Worm (Caenorhabditis elegans) whole organism, late embryonic: ENCODE measurements around the gene F31E3.2.

Experiments
- C08G9.2 ChIP-seq: sonication (generic microtip); optimal IDR thresholded peaks from 2 replicates; lab custom pipeline; 2016; ENCODE audit warnings: mild to moderate bottlenecking, missing genetic modification characterization, moderate library complexity, missing compliant biosample characterization
- C38D4.7 ChIP-seq: fragments of 200-800 bp; sonication (Bioruptor generic); optimal IDR thresholded peaks from 2 replicates; lab custom pipeline; 2018; ENCODE audit warnings: mild to moderate bottlenecking, missing genetic modification characterization, moderate library complexity, missing compliant biosample characterization
- F13H6.1 ChIP-seq: sonication (generic microtip); optimal IDR thresholded peaks from 2 replicates; lab custom pipeline; 2016; ENCODE audit warnings: missing genetic modification characterization, missing compliant biosample characterization
- T23F11.4 ChIP-seq: fragments of 200-800 bp; sonication (Bioruptor generic); optimal IDR thresholded peaks from 2 replicates; lab custom pipeline; 2018; ENCODE audit warnings: mild to moderate bottlenecking, missing genetic modification characterization, missing compliant biosample characterization
- Y22D7AL.16 ChIP-seq: sonication (generic microtip); optimal IDR thresholded peaks from 2 replicates; lab custom pipeline; 2016; ENCODE audit warnings: missing genetic modification characterization, missing compliant biosample characterization
- ahr-1 ChIP-seq: sonication (generic microtip); optimal IDR thresholded peaks from 2 replicates; lab custom pipeline; 2016; ENCODE audit warnings: missing genetic modification characterization, missing compliant biosample characterization
- ceh-14 ChIP-seq: sonication (generic microtip); optimal IDR thresholded peaks from 2 replicates; lab custom pipeline; 2016; ENCODE audit warnings: missing genotype, missing genetic modification characterization, missing compliant biosample characterization
- ceh-19 ChIP-seq: fragments of 200-800 bp; sonication (Bioruptor generic); optimal IDR thresholded peaks from 2 replicates; lab custom pipeline; 2018; ENCODE audit warnings: mild to moderate bottlenecking, missing genetic modification characterization, missing compliant biosample characterization
- ceh-45 ChIP-seq: fragments of 200-800 bp; sonication (Bioruptor generic); IDR thresholded peaks from 2 replicates; pipeline ENCODE4 v1.3.6; 2022; ENCODE audit warnings: missing genetic modification reagents, missing genetic modification characterization, missing compliant biosample characterization
- ceh-48 ChIP-seq: sonication (generic microtip); optimal IDR thresholded peaks from 2 replicates; lab custom pipeline; 2016; ENCODE audit warnings: missing genetic modification characterization, inconsistent platforms, missing compliant biosample characterization
- ceh-9 ChIP-seq: sonication (generic microtip); optimal IDR thresholded peaks from 2 replicates; lab custom pipeline; 2016; ENCODE audit warnings: mild to moderate bottlenecking, missing genetic modification characterization, inconsistent platforms, missing compliant biosample characterization
- dmd-4 ChIP-seq: sonication (generic microtip); optimal IDR thresholded peaks from 2 replicates; lab custom pipeline; 2016; ENCODE audit warnings: borderline replicate concordance, missing genetic modification characterization, missing compliant biosample characterization
- dve-1 ChIP-seq: sonication (generic microtip); optimal IDR thresholded peaks from 2 replicates; lab custom pipeline; 2017; ENCODE audit warnings: antibody characterized with exemption, mild to moderate bottlenecking, missing genetic modification characterization, missing compliant biosample characterization
- elt-4 ChIP-seq: sonication (generic microtip); optimal IDR thresholded peaks from 2 replicates; lab custom pipeline; 2016; ENCODE audit warnings: missing genetic modification characterization, missing compliant biosample characterization
- ets-4 ChIP-seq: sonication (generic microtip); optimal IDR thresholded peaks from 2 replicates; lab custom pipeline; 2016; ENCODE audit warnings: missing genetic modification characterization, missing compliant biosample characterization
- fax-1 ChIP-seq: sonication (generic microtip); optimal IDR thresholded peaks from 2 replicates; lab custom pipeline; 2016; ENCODE audit warnings: missing genotype, missing genetic modification characterization, missing compliant biosample characterization
- fkh-10 ChIP-seq: fragments of 150-350 bp; optimal IDR thresholded peaks from 2 replicates; lab custom pipeline; 2014; ENCODE audit warnings: missing biosample characterization, missing genetic modification reagents, missing genetic modification characterization
- hlh-13 ChIP-seq: fragments of 200-800 bp; sonication (Bioruptor generic); optimal IDR thresholded peaks from 2 replicates; lab custom pipeline; 2018; ENCODE audit warnings: mild to moderate bottlenecking, missing genetic modification characterization, missing compliant biosample characterization
- hlh-15 ChIP-seq: sonication (generic microtip); optimal IDR thresholded peaks from 2 replicates; lab custom pipeline; 2016; ENCODE audit warnings: missing genetic modification characterization, missing compliant biosample characterization
- hlh-6 ChIP-seq: sonication (generic microtip); optimal IDR thresholded peaks from 2 replicates; lab custom pipeline; 2016; ENCODE audit warnings: missing genotype, missing genetic modification characterization, missing compliant biosample characterization
- madf-2 ChIP-seq: sonication (generic microtip); optimal IDR thresholded peaks from 2 replicates; lab custom pipeline; 2017; ENCODE audit warnings: missing genetic modification characterization, missing compliant biosample characterization
- nhr-232 ChIP-seq: sonication (generic microtip); optimal IDR thresholded peaks from 2 replicates; lab custom pipeline; 2016; ENCODE audit warnings: missing genetic modification characterization, missing compliant biosample characterization
- odd-2 ChIP-seq: sonication (generic microtip); optimal IDR thresholded peaks from 2 replicates; lab custom pipeline; 2017; ENCODE audit warnings: antibody characterized with exemption, mild to moderate bottlenecking, missing genetic modification characterization, missing compliant biosample characterization
- pag-3 ChIP-seq: sonication (generic microtip); optimal IDR thresholded peaks from 2 replicates; lab custom pipeline; 2016; ENCODE audit warnings: missing compliant biosample characterization, missing genetic modification characterization, borderline replicate concordance
- pha-2 ChIP-seq: sonication (generic microtip); optimal IDR thresholded peaks from 2 replicates; lab custom pipeline; 2017; ENCODE audit warnings: mild to moderate bottlenecking, missing genetic modification characterization, missing compliant biosample characterization
- pha-4 ChIP-seq: fragments of 150-350 bp; optimal IDR thresholded peaks from 2 replicates; lab custom pipeline; 2018; ENCODE audit warnings: missing biosample characterization, missing genetic modification reagents, missing genetic modification characterization
- pros-1 ChIP-seq: fragments of 150-350 bp; optimal IDR thresholded peaks from 2 replicates; lab custom pipeline; 2014; ENCODE audit warnings: missing biosample characterization, missing genetic modification reagents, missing genetic modification characterization
- tbx-7 ChIP-seq: sonication (generic microtip); optimal IDR thresholded peaks from 2 replicates; lab custom pipeline; 2016; ENCODE audit warnings: missing genotype, missing genetic modification characterization, missing compliant biosample characterization
- ttx-3 ChIP-seq: sonication (generic microtip); optimal IDR thresholded peaks from 2 replicates; lab custom pipeline; 2016; ENCODE audit warnings: missing genetic modification reagents, missing genetic modification characterization, missing compliant biosample characterization
- unc-3 ChIP-seq, 2 experiments: fragments of 200-800 bp in 1 of 2; sonication (Bioruptor generic) in 1 of 2; sonication (generic microtip) in 1 of 2; conservative IDR thresholded peaks in 1 of 2; optimal IDR thresholded peaks in 1 of 2; 2 replicates each; pipeline versions ENCODE4 v1.3.6 to Lab custom; 2016 to 2022; ENCODE audit warnings: missing compliant biosample characterization in 2 of 2, missing genetic modification characterization in 2 of 2, missing genetic modification reagents in 1 of 2
- unc-55 ChIP-seq: sonication (generic microtip); optimal IDR thresholded peaks from 2 replicates; lab custom pipeline; 2017; ENCODE audit warnings: missing biosample characterization, missing genetic modification reagents, missing genetic modification characterization
- unc-86 ChIP-seq: sonication (generic microtip); optimal IDR thresholded peaks from 2 replicates; lab custom pipeline; 2016; ENCODE audit warnings: missing genetic modification characterization, missing compliant biosample characterization

F31E3.2 gene

ce11 chrIII:6973682-6974081, at the start of gene F31E3.2:
TSS of gene F31E3.2 (plus strand) at chrIII:6973982.
- TF ChIP-seq ceh-48 (tag; lab: Kevin White, UChicago): peak; percentile 22
- TF ChIP-seq Y22D7AL.16 (tag; lab: Kevin White, UChicago): no peak

ce11 chrIII:6928725-6929124, 45.1 kb upstream of the F31E3.2 start, which contains the start of gene flap-1:
TSS of gene flap-1 (minus strand) at chrIII:6928825.
- TF ChIP-seq pros-1 (tag; lab: Kevin White, UChicago): no peak
- TF ChIP-seq odd-2: no peak
- TF ChIP-seq ahr-1 (tag; lab: Kevin White, UChicago): no peak
- TF ChIP-seq unc-3 (GFP tag; conservative IDR thresholded peaks at IDR 0.05; lab: Robert Waterston, UW): no peak
- no peak for TF ChIP-seq unc-3 (tag; optimal IDR thresholded peaks at IDR 0.05; lab: Kevin White, UChicago)
- TF ChIP-seq C38D4.7 (GFP tag; lab: Kevin White, UChicago): no peak
- peak; percentile 45 for TF ChIP-seq ceh-48 (tag; lab: Kevin White, UChicago)
- TF ChIP-seq F13H6.1 (tag; lab: Kevin White, UChicago): no peak
- no peak for TF ChIP-seq madf-2 (tag; lab: Kevin White, UChicago)
- no peak for TF ChIP-seq ceh-45 (GFP tag; lab: Robert Waterston, UW)
- no peak for TF ChIP-seq fax-1 (tag; lab: Kevin White, UChicago)
- TF ChIP-seq unc-55 (GFP tag; lab: Kevin White, UChicago): peak; percentile 42
- TF ChIP-seq tbx-7 (tag; lab: Kevin White, UChicago): no peak
- TF ChIP-seq hlh-15: no peak

DNA sequence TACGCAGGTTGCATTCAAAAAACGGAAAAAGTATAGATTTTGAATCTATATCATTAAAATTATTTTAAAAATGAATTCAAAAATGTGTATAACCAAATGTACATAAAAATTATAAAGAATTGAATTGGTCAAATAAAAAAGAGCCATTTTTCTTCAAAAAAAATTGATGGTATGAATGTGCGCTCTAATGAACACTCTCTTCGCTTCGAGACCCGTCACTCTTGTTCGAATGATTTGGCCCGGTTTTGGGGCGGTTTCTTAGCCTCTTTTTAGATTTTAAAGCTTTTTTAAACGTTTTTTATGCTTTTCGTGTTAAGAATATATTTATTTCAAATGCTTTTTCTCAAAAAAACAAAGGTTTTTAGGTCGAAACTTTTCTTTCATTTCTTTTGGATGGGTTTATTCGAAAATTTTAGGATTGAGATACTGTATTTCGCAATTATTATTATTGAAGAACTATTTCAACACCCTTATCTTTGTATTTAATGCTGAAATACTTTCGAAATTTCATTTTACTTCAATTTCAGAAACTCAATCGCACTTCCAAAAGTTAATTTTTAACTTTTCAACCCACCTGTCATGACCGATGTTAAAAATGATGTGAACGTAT, 44.1 kb upstream of the F31E3.2 start, which contains the start of gene inf-1:
inf-1 (plus strand) TSS at position 577 of the 610 bp plus-strand sequence.
- TF ChIP-seq ceh-48 (tag; lab: Kevin White, UChicago) (no peak), unc-3 (GFP tag; conservative IDR thresholded peaks at IDR 0.05; lab: Robert Waterston, UW) (no peak), unc-3 (tag; optimal IDR thresholded peaks at IDR 0.05; lab: Kevin White, UChicago) (no peak), ceh-19 (no peak), pros-1 (tag; lab: Kevin White, UChicago) (no peak), ttx-3 (tag; lab: Kevin White, UChicago) (no peak)

DNA sequence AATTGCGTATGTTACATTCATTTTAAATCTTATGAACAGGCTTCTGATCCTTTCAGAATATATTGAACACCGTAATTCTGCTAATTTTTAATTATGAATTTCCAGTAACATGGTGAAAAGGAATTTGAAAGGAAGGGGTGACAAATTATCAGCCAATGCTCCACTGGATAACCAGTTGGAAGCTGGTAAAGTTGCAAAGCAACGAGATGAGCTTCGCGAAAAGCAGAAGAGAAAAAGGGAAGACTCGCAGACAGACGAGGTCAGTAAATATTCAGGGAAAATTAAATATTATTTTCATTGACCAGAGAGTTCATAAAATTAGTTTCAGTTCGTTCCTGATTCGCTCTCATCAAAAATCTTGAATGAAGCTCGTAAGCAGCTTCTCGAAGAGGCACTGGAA, 41.9 kb upstream of the F31E3.2 start, which contains the start of gene byn-1:
byn-1 (plus strand) TSS at position 106 of the 400 bp plus-strand sequence.
- TF ChIP-seq unc-86 (tag; lab: Kevin White, UChicago): no peak
- no peak for TF ChIP-seq hlh-13
- TF ChIP-seq nhr-232 (tag; lab: Kevin White, UChicago): no peak
- no peak for TF ChIP-seq ceh-48 (tag; lab: Kevin White, UChicago)
- TF ChIP-seq pha-4 (tag; lab: Kevin White, UChicago): no peak
- no peak for TF ChIP-seq pag-3 (tag; lab: Kevin White, UChicago)
- no peak for TF ChIP-seq C08G9.2 (tag; lab: Kevin White, UChicago)
- TF ChIP-seq ceh-45 (GFP tag; lab: Robert Waterston, UW): no peak

ce11 chrIII:6935269-6936017, 38.3 kb upstream of the F31E3.2 start, which contains the start of the genes F57B9.8 and coq-2:
TSS of gene F57B9.8 (minus strand) at chrIII:6935319.
TSS of gene coq-2 (plus strand) at chrIII:6935967.
- TF ChIP-seq elt-4 (tag; lab: Kevin White, UChicago) (no peak), hlh-6 (tag; lab: Kevin White, UChicago) (no peak)

DNA sequence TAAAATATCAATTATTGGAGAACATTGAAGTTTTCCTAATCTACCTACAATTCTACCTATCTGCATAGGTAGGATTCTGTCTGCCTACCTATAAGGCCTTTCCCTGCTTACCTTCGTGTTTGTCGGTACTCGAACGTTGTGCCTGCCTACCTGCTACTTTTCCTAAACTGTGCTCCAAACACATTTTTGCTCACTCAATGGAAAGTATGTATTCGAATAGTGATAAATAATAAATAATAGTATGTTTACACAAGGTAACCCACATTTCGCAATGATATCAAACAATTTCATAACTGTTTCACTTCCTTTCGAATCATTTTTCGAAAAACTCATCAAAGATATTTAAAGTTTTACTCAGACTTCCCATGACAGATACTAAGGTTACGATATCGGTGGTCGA, 34.3 kb upstream of the F31E3.2 start, which contains the start of gene F57B9.3:
F57B9.3 (plus strand) TSS at position 301 of the 400 bp plus-strand sequence.
- TF ChIP-seq dmd-4 (tag; lab: Kevin White, UChicago) (no peak), T23F11.4 (GFP tag; lab: Kevin White, UChicago) (no peak), tbx-7 (tag; lab: Kevin White, UChicago) (no peak), ceh-9 (tag; lab: Kevin White, UChicago) (no peak), dve-1 (tag; lab: Kevin White, UChicago) (no peak), pha-2 (tag; lab: Kevin White, UChicago) (no peak), ets-4 (no peak), ceh-14 (tag; lab: Kevin White, UChicago) (no peak), C38D4.7 (GFP tag; lab: Kevin White, UChicago) (no peak), Y22D7AL.16 (tag; lab: Kevin White, UChicago) (no peak), hlh-6 (tag; lab: Kevin White, UChicago) (no peak), fkh-10 (no peak), ceh-48 (tag; lab: Kevin White, UChicago) (no peak), F13H6.1 (tag; lab: Kevin White, UChicago) (no peak), ceh-19 (no peak)
